Fruit fly (Drosophila melanogaster) whole organism, adult: Measurements from ENCODE around the gene CG5623.

ENCODE experiments used
- CG11617 ChIP-seq: fragments of 200-800 bp; sonication (Bioruptor generic); optimal IDR thresholded peaks from 2 replicates; lab custom pipeline; 2017; ENCODE audit warnings: mild to moderate bottlenecking, missing biosample characterization, missing genetic modification reagents, missing genetic modification characterization
- CG1620 ChIP-seq: fragments of 200-800 bp; sonication (Bioruptor generic); optimal IDR thresholded peaks from 2 replicates; lab custom pipeline; 2016; ENCODE audit warnings: missing biosample characterization, missing genetic modification characterization
- Clk ChIP-seq: fragments of 200-800 bp; sonication (Bioruptor generic); optimal IDR thresholded peaks from 2 replicates; lab custom pipeline; 2017; ENCODE audit warnings: missing biosample characterization, missing genetic modification characterization
- Hr96 ChIP-seq: fragments of 200-800 bp; sonication (Bioruptor generic); optimal IDR thresholded peaks from 2 replicates; lab custom pipeline; 2016; ENCODE audit warnings: missing biosample characterization, missing genetic modification characterization
- Mnt ChIP-seq: fragments of 200-800 bp; sonication (Bioruptor generic); optimal IDR thresholded peaks from 2 replicates; lab custom pipeline; 2016; ENCODE audit warnings: missing biosample characterization, mild to moderate bottlenecking, missing genetic modification characterization
- pad ChIP-seq: fragments of 200-800 bp; sonication (Bioruptor generic); optimal IDR thresholded peaks from 3 replicates; lab custom pipeline; 2017; ENCODE audit warnings: missing biosample characterization, missing genetic modification characterization, mild to moderate bottlenecking, moderate library complexity, missing genetic modification reagents

- TF ChIP-seq Mnt (GFP tag; lab: Kevin White, UChicago), result no peak
- no peak for TF ChIP-seq Clk (GFP tag; lab: Kevin White, UChicago)
- no peak for TF ChIP-seq Hr96 (GFP tag; lab: Kevin White, UChicago)
- TF ChIP-seq CG1620 (GFP tag; lab: Kevin White, UChicago), result no peak
- no peak for TF ChIP-seq CG11617 (GFP tag; lab: Kevin White, UChicago)
- no peak for TF ChIP-seq pad (GFP tag; lab: Kevin White, UChicago)
Observed at dm6 chr3R:15716485-15716884, 50.8 kb downstream of the CG5623 start, which contains the start of gene CG31294.
